Fruit fly (Drosophila melanogaster): ENCODE data around the gene CG7290.

Gene CG7290

DNA sequence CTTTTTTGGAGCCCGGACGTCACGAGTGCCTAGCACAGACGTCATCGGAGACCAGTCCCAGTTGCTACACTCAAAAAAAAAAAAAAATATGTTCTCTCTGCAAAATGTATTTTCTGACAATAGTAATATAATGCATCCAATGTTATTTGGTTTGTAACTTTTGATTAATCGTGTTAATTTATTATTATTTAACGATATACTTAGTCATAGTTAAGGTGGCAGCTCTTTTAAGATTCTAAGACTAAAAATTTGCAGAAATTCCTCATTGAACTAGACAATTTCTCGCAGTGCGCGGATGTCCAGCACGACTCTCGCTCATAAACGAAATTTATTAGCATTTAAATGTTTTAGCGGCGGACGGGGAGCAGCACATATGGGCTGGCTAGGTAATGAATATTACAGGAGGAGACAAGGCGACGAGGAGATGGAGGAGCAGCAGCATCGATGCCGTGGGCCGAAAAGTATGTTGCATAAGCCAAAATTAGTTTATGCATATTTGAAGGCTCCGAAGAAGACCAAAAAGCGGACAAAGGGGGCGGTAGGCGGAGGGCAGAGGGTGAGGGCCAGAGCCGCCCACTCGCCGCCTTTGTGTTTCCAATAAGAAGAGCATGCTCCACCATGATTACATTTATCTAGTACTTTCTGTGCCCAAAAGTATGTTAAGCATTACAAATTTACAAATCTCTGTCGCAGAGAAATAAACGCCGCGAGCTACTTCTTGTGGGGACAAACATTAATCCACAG is 22.3 kb downstream of the CG7290 start (continued):
- TF ChIP-seq CG34422 (GFP tag; IDR thresholded peaks at IDR 0.05) (0 out of 3 replicates have a peak, but pooled peaks have one; percentile 16), Neu2 (GFP tag; optimal IDR thresholded peaks at IDR 0.05; ENCODE audit: borderline replicate concordance) (no peak), dati (GFP tag; IDR thresholded peaks at IDR 0.05) (no peak), PHDP (tag; optimal IDR thresholded peaks at IDR 0.05) (peak; percentile 52), hth (optimal IDR thresholded peaks at IDR 0.05) (no peak), gem (tag; optimal IDR thresholded peaks at IDR 0.05) (peak; percentile 75), zfh2 (GFP tag; optimal IDR thresholded peaks at IDR 0.05) (peak; percentile 33), CG10565 (GFP tag; optimal IDR thresholded peaks at IDR 0.05) (no peak), Asciz (GFP tag; optimal IDR thresholded peaks at IDR 0.05) (no peak), trh (GFP tag; optimal IDR thresholded peaks at IDR 0.05) (no peak), CG13424 (tag; optimal IDR thresholded peaks at IDR 0.05) (peak; percentile 60), sens (GFP tag) (peak; percentile 91), lmd (GFP tag; IDR thresholded peaks at IDR 0.05) (peak; percentile 41; the same call in 1 of the 2 replicates), Chrac-16 (GFP tag; optimal IDR thresholded peaks at IDR 0.05) (peak; percentile 46), zfh1 (GFP tag; IDR thresholded peaks at IDR 0.05) (0 out of 3 replicates have a peak, but pooled peaks have one; percentile 40), fd3F (GFP tag; optimal IDR thresholded peaks at IDR 0.05) (peak; percentile 17), CoRest (tag; optimal IDR thresholded peaks at IDR 0.05) (peak; percentile 55), CG14710 (tag; optimal IDR thresholded peaks at IDR 0.05) (peak; percentile 20), CG10267 (tag; optimal IDR thresholded peaks at IDR 0.05) (peak; percentile 36), Camta (GFP tag; optimal IDR thresholded peaks at IDR 0.05) (peak; percentile 24), Scr (GFP tag; IDR thresholded peaks at IDR 0.05; ENCODE audit: partially characterized antibody) (no peak), ab (GFP tag; optimal IDR thresholded peaks at IDR 0.05) (no peak), CG12155 (GFP tag; optimal IDR thresholded peaks at IDR 0.05) (no peak), CG10209 (GFP tag; optimal IDR thresholded peaks at IDR 0.05) (peak; percentile 58), CG6254 (GFP tag; optimal IDR thresholded peaks at IDR 0.05) (no peak), cwo (GFP tag; optimal IDR thresholded peaks at IDR 0.05) (peak; percentile 59), ac (GFP tag; optimal IDR thresholded peaks at IDR 0.05) (no peak), Dek (tag; optimal IDR thresholded peaks at IDR 0.05) (peak; percentile 28), Ssrp (tag; optimal IDR thresholded peaks at IDR 0.05) (peak; percentile 54), Hand (GFP tag; optimal IDR thresholded peaks at IDR 0.05) (peak; percentile 32), E2f1 (GFP tag; IDR thresholded peaks at IDR 0.05) (peak; percentile 44; the same call in 1 of the 2 replicates), BtbVII (GFP tag; optimal IDR thresholded peaks at IDR 0.05) (peak; percentile 17), Bdp1 (GFP tag; optimal IDR thresholded peaks at IDR 0.05) (no peak), esg (GFP tag; conservative IDR thresholded peaks at IDR 0.05) (peak; percentile 48), CG2678 (tag; optimal IDR thresholded peaks at IDR 0.05) (peak; percentile 68), psq (GFP tag; optimal IDR thresholded peaks at IDR 0.05) (no peak), ci (GFP tag; IDR thresholded peaks at IDR 0.05) (no peak), CG11723 (GFP tag; optimal IDR thresholded peaks at IDR 0.05) (peak; percentile 28), Hr3 (GFP tag; optimal IDR thresholded peaks at IDR 0.05) (peak; percentile 52), scrt (GFP tag; optimal IDR thresholded peaks at IDR 0.05) (peak; percentile 14), CG9437 (GFP tag; optimal IDR thresholded peaks at IDR 0.05) (peak; percentile 33), Atf6 (GFP tag; IDR thresholded peaks at IDR 0.05) (peak; percentile 55), Drgx (GFP tag; IDR thresholded peaks at IDR 0.05) (peak; percentile 56), Optix (GFP tag; IDR thresholded peaks at IDR 0.05) (no peak), CG3838 (GFP tag; optimal IDR thresholded peaks at IDR 0.05) (no peak), CG10462 (GFP tag; optimal IDR thresholded peaks at IDR 0.05) (no peak), CG8388 (GFP tag; optimal IDR thresholded peaks at IDR 0.05) (peak; percentile 25), Mes4 (GFP tag; optimal IDR thresholded peaks at IDR 0.05) (no peak), CG8924 (tag; optimal IDR thresholded peaks at IDR 0.05) (peak; percentile 31)

Data from whole organism, embryonic.